Fruit fly (Drosophila melanogaster) whole organism, prepupa: ENCODE data around the gene Ork1.

ENCODE experiments used
- Blimp-1 ChIP-seq: fragments of 200-800 bp; sonication (Bioruptor generic); optimal IDR thresholded peaks from 3 replicates; lab custom pipeline; 2017; ENCODE audit warnings: missing biosample characterization, missing genetic modification characterization, mild to moderate bottlenecking, moderate library complexity, missing genetic modification reagents
- CG10669 ChIP-seq: fragments of 200-800 bp; sonication (Bioruptor generic); optimal IDR thresholded peaks from 3 replicates; lab custom pipeline; 2018; ENCODE audit warnings: missing biosample characterization, mild to moderate bottlenecking, missing genetic modification characterization, moderate library complexity
- CG11762 ChIP-seq: fragments of 200-800 bp; sonication (Bioruptor generic); optimal IDR thresholded peaks from 3 replicates; lab custom pipeline; 2016; ENCODE audit warnings: missing biosample characterization, missing genetic modification characterization; ENCODE audit not compliant: insufficient read depth
- CG15336 ChIP-seq: fragments of 200-800 bp; sonication (Bioruptor generic); IDR thresholded peaks from 2 replicates; pipeline ENCODE4 v1.3.6; 2022; ENCODE audit warnings: missing biosample characterization, missing genetic modification characterization
- CG1621 ChIP-seq: fragments of 200-800 bp; sonication (Bioruptor generic); optimal IDR thresholded peaks from 3 replicates; lab custom pipeline; 2018; ENCODE audit warnings: missing biosample characterization, mild to moderate bottlenecking, missing genetic modification characterization
- CG16779 ChIP-seq: fragments of 200-800 bp; sonication (Bioruptor generic); optimal IDR thresholded peaks from 3 replicates; lab custom pipeline; 2017; ENCODE audit warnings: missing biosample characterization, mild to moderate bottlenecking, missing genetic modification characterization
- CG32006 ChIP-seq: fragments of 200-800 bp; sonication (Bioruptor generic); optimal IDR thresholded peaks from 3 replicates; lab custom pipeline; 2017; ENCODE audit warnings: missing biosample characterization, mild to moderate bottlenecking, missing genetic modification characterization
- CG34406 ChIP-seq: fragments of 200-800 bp; sonication (Bioruptor generic); optimal IDR thresholded peaks from 3 replicates; lab custom pipeline; 2016; ENCODE audit warnings: missing biosample characterization, missing genetic modification characterization
- CG4318 ChIP-seq: fragments of 200-800 bp; sonication (Bioruptor generic); optimal IDR thresholded peaks from 3 replicates; lab custom pipeline; 2017; ENCODE audit warnings: missing biosample characterization, mild to moderate bottlenecking, missing genetic modification characterization
- CG6163 ChIP-seq: fragments of 200-800 bp; sonication (Bioruptor generic); IDR thresholded peaks from 3 replicates; pipeline ENCODE4 v1.3.6; 2022; ENCODE audit warnings: missing biosample characterization, missing genetic modification characterization
- CG6276 ChIP-seq: fragments of 200-800 bp; sonication (Bioruptor generic); optimal IDR thresholded peaks from 2 replicates; lab custom pipeline; 2017; ENCODE audit warnings: missing biosample characterization, mild to moderate bottlenecking, missing genetic modification characterization
- CG6792 ChIP-seq: fragments of 200-800 bp; sonication (Bioruptor generic); optimal IDR thresholded peaks from 3 replicates; lab custom pipeline; 2016; ENCODE audit warnings: missing biosample characterization, missing genetic modification characterization
- CG6808 ChIP-seq: fragments of 200-800 bp; sonication (Bioruptor generic); optimal IDR thresholded peaks from 3 replicates; lab custom pipeline; 2017; ENCODE audit warnings: missing biosample characterization, missing genetic modification characterization, mild to moderate bottlenecking, moderate library complexity, missing genetic modification reagents
- CG6854 ChIP-seq: fragments of 200-800 bp; sonication (Bioruptor generic); optimal IDR thresholded peaks from 2 replicates; lab custom pipeline; 2017; ENCODE audit warnings: missing biosample characterization, mild to moderate bottlenecking, missing genetic modification characterization
- CG7368 ChIP-seq: fragments of 200-800 bp; sonication (Bioruptor generic); optimal IDR thresholded peaks from 3 replicates; lab custom pipeline; 2016; ENCODE audit warnings: missing biosample characterization, missing genetic modification characterization
- CG8119 ChIP-seq: fragments of 200-800 bp; sonication (Bioruptor generic); IDR thresholded peaks from 3 replicates; pipeline ENCODE4 v1.3.6; 2022; ENCODE audit warnings: missing biosample characterization, missing genetic modification characterization
- CG8319 ChIP-seq: fragments of 200-800 bp; sonication (Bioruptor generic); optimal IDR thresholded peaks from 3 replicates; lab custom pipeline; 2016; ENCODE audit warnings: missing biosample characterization, missing genetic modification characterization
- CG8632 ChIP-seq: fragments of 200-800 bp; sonication (Bioruptor generic); optimal IDR thresholded peaks from 3 replicates; lab custom pipeline; 2016; ENCODE audit warnings: missing biosample characterization, missing genetic modification characterization
- CG9139 ChIP-seq: fragments of 200-800 bp; sonication (Bioruptor generic); optimal IDR thresholded peaks from 3 replicates; lab custom pipeline; 2017; ENCODE audit warnings: missing biosample characterization, mild to moderate bottlenecking, missing genetic modification characterization
- Eip78C ChIP-seq: fragments of 200-800 bp; sonication (Bioruptor generic); peaks from one replicate; lab custom pipeline; 2016; ENCODE audit warnings: missing biosample characterization, missing genetic modification characterization
- Eip93F ChIP-seq: fragments of 200-800 bp; sonication (Bioruptor generic); optimal IDR thresholded peaks from 2 replicates; lab custom pipeline; 2016; ENCODE audit warnings: missing biosample characterization, mild to moderate bottlenecking, missing genetic modification characterization
- Ets21C ChIP-seq: fragments of 200-800 bp; sonication (Bioruptor generic); optimal IDR thresholded peaks from 3 replicates; lab custom pipeline; 2016; ENCODE audit warnings: missing biosample characterization, missing genetic modification characterization
- Ets96B ChIP-seq: fragments of 200-800 bp; optimal IDR thresholded peaks from 2 replicates; lab custom pipeline; 2019; ENCODE audit warnings: missing biosample characterization, mild to moderate bottlenecking, missing genetic modification characterization, moderate library complexity
- Gug ChIP-seq: fragments of 200-800 bp; sonication (Bioruptor generic); IDR thresholded peaks from 2 replicates; pipeline ENCODE4 v1.3.6; 2022; ENCODE audit warnings: missing biosample characterization, missing genetic modification characterization
- Hr4 ChIP-seq: fragments of 200-800 bp; sonication (Bioruptor generic); optimal IDR thresholded peaks from 3 replicates; lab custom pipeline; 2016; ENCODE audit warnings: missing biosample characterization, missing genetic modification characterization
- Lpt ChIP-seq: fragments of 200-800 bp; sonication (Bioruptor generic); optimal IDR thresholded peaks from 3 replicates; lab custom pipeline; 2016; ENCODE audit warnings: missing biosample characterization, missing genetic modification characterization
- Met ChIP-seq: fragments of 200-800 bp; sonication (Bioruptor generic); optimal IDR thresholded peaks from 3 replicates; lab custom pipeline; 2016; ENCODE audit warnings: missing biosample characterization, missing genetic modification characterization
- OdsH ChIP-seq: fragments of 200-800 bp; sonication (Bioruptor generic); optimal IDR thresholded peaks from 3 replicates; lab custom pipeline; 2016; ENCODE audit warnings: missing biosample characterization, missing genetic modification characterization
- Smox ChIP-seq: fragments of 200-800 bp; sonication (Bioruptor generic); optimal IDR thresholded peaks from 3 replicates; lab custom pipeline; 2016; ENCODE audit warnings: missing biosample characterization, missing genetic modification characterization
- Sox102F ChIP-seq: fragments of 200-800 bp; sonication (Bioruptor generic); optimal IDR thresholded peaks from 2 replicates; lab custom pipeline; 2016; ENCODE audit warnings: missing biosample characterization, mild to moderate bottlenecking, missing genetic modification characterization
- Sox14 ChIP-seq: fragments of 200-800 bp; sonication (Bioruptor generic); optimal IDR thresholded peaks from 3 replicates; lab custom pipeline; 2016; ENCODE audit warnings: missing biosample characterization, missing genetic modification characterization
- Sox15 ChIP-seq: fragments of 200-800 bp; sonication (Bioruptor generic); optimal IDR thresholded peaks from 3 replicates; lab custom pipeline; 2016; ENCODE audit warnings: missing biosample characterization, missing genetic modification characterization
- achi ChIP-seq: fragments of 200-800 bp; sonication (Bioruptor generic); optimal IDR thresholded peaks from 3 replicates; lab custom pipeline; 2016; ENCODE audit warnings: missing biosample characterization, missing genetic modification characterization
- acj6 ChIP-seq: fragments of 200-800 bp; sonication (Bioruptor generic); optimal IDR thresholded peaks from 3 replicates; lab custom pipeline; 2016; ENCODE audit warnings: missing biosample characterization, missing genetic modification characterization
- cyc ChIP-seq: fragments of 200-800 bp; sonication (Bioruptor generic); optimal IDR thresholded peaks from 3 replicates; lab custom pipeline; 2016; ENCODE audit warnings: missing biosample characterization, missing genetic modification characterization
- dsx ChIP-seq: fragments of 200-800 bp; optimal IDR thresholded peaks from 3 replicates; lab custom pipeline; 2019; ENCODE audit warnings: missing biosample characterization, mild to moderate bottlenecking, missing genetic modification characterization, moderate library complexity; ENCODE audit not compliant: poor library complexity, severe bottlenecking
- eg ChIP-seq: fragments of 200-800 bp; sonication (Bioruptor generic); IDR thresholded peaks from 3 replicates; pipeline ENCODE4 v1.3.6; 2022; ENCODE audit warnings: missing biosample characterization, missing genetic modification characterization
- esn ChIP-seq: fragments of 200-800 bp; sonication (Bioruptor generic); optimal IDR thresholded peaks from 2 replicates; lab custom pipeline; 2016; ENCODE audit warnings: missing biosample characterization, mild to moderate bottlenecking, missing genetic modification characterization, moderate library complexity
- fd59A ChIP-seq: fragments of 200-800 bp; sonication (Bioruptor generic); optimal IDR thresholded peaks from 2 replicates; lab custom pipeline; 2017; ENCODE audit warnings: missing biosample characterization, mild to moderate bottlenecking, missing genetic modification characterization, missing genetic modification reagents
- fd85E ChIP-seq: fragments of 200-800 bp; sonication (Bioruptor generic); optimal IDR thresholded peaks from 3 replicates; lab custom pipeline; 2016; ENCODE audit warnings: missing biosample characterization, missing genetic modification characterization
- fkh ChIP-seq: fragments of 200-800 bp; sonication (Bioruptor generic); optimal IDR thresholded peaks from 3 replicates; lab custom pipeline; 2017; ENCODE audit warnings: missing biosample characterization, mild to moderate bottlenecking, missing genetic modification characterization, moderate library complexity
- lz ChIP-seq: fragments of 200-800 bp; sonication (Bioruptor generic); optimal IDR thresholded peaks from 3 replicates; lab custom pipeline; 2016; ENCODE audit warnings: missing biosample characterization, missing genetic modification characterization
- pdm3 ChIP-seq: fragments of 200-800 bp; sonication (Bioruptor generic); optimal IDR thresholded peaks from 3 replicates; lab custom pipeline; 2016; ENCODE audit warnings: missing biosample characterization, missing genetic modification characterization
- spab ChIP-seq: fragments of 200-800 bp; sonication (Bioruptor generic); optimal IDR thresholded peaks from 2 replicates; lab custom pipeline; 2017; ENCODE audit warnings: missing biosample characterization, mild to moderate bottlenecking, missing genetic modification characterization, missing genetic modification reagents
- ss ChIP-seq, 2 experiments: fragments of 200-800 bp; sonication (Bioruptor generic); optimal IDR thresholded peaks; 2 replicates in 1 of 2; 3 replicates in 1 of 2; lab custom pipeline; 2017 to 2018; ENCODE audit warnings: mild to moderate bottlenecking in 2 of 2, missing biosample characterization in 2 of 2, missing genetic modification characterization in 2 of 2, moderate library complexity in 1 of 2
- svp ChIP-seq: fragments of 200-800 bp; sonication (Bioruptor generic); peaks from one replicate; lab custom pipeline; 2016; ENCODE audit warnings: missing biosample characterization, missing genetic modification characterization
- topi ChIP-seq: fragments of 200-800 bp; sonication (Bioruptor generic); optimal IDR thresholded peaks from 3 replicates; lab custom pipeline; 2016; ENCODE audit warnings: missing biosample characterization, missing genetic modification characterization

Ork1 gene

dm6 chrX:10933776-10934175 lies 42.7 kb upstream of the Ork1 start (continued):
- TF ChIP-seq CG9139 (no peak), CG8632 (GFP tag; lab: Kevin White, UChicago) (no peak), CG15336 (peak; percentile 61), Ets21C (GFP tag; lab: Kevin White, UChicago) (no peak), fkh (GFP tag; lab: Kevin White, UChicago) (no peak), Ets96B (tag; lab: Kevin White, UChicago) (no peak), CG4318 (GFP tag; lab: Kevin White, UChicago) (peak; percentile 28), CG6792 (GFP tag; lab: Kevin White, UChicago) (peak; percentile 10), achi (GFP tag; lab: Kevin White, UChicago) (peak; percentile 23), CG8119 (GFP tag; lab: Robert Waterston, UW) (peak; percentile 63), Hr4 (GFP tag; lab: Kevin White, UChicago) (peak; percentile 78), CG6163 (GFP tag; lab: Robert Waterston, UW) (peak; percentile 72), cyc (GFP tag; lab: Kevin White, UChicago) (peak; percentile 20), svp (GFP tag; lab: Kevin White, UChicago) (peak; percentile 12), Smox (peak; percentile 22), CG16779 (tag; lab: Kevin White, UChicago) (no peak), pdm3 (peak; percentile 55), Sox14 (GFP tag; lab: Kevin White, UChicago) (peak; percentile 24), CG7368 (GFP tag; lab: Kevin White, UChicago) (peak; percentile 31), Sox102F (GFP tag; lab: Kevin White, UChicago) (no peak), Gug (GFP tag; lab: Robert Waterston, UW) (no peak), CG10669 (GFP tag; lab: Kevin White, UChicago) (no peak), CG6854 (no peak), fd59A (GFP tag; lab: Kevin White, UChicago) (no peak)

- TF ChIP-seq cyc (GFP tag; lab: Kevin White, UChicago) = no peak
- TF ChIP-seq dsx = peak; percentile 2
- peak; percentile 0 for TF ChIP-seq Met (GFP tag; lab: Kevin White, UChicago)
- TF ChIP-seq Eip93F = no peak
- TF ChIP-seq CG9139 = peak; percentile 62
- TF ChIP-seq CG15336 = no peak; the same call in 1 of the 2 replicates
- TF ChIP-seq CG16779 (tag; lab: Kevin White, UChicago) = peak; percentile 41
- TF ChIP-seq topi (GFP tag; lab: Kevin White, UChicago) = no peak
- TF ChIP-seq spab = peak; percentile 6
- TF ChIP-seq esn (GFP tag; lab: Kevin White, UChicago) = no peak
- TF ChIP-seq fd85E = no peak
- no peak for TF ChIP-seq Gug (GFP tag; lab: Robert Waterston, UW)
- peak; percentile 83 for TF ChIP-seq CG6854
- TF ChIP-seq pdm3 = no peak
- no peak for TF ChIP-seq lz
- TF ChIP-seq Ets96B (tag; lab: Kevin White, UChicago) = no peak
- TF ChIP-seq Sox102F (GFP tag; lab: Kevin White, UChicago) = peak; percentile 0
- no peak for TF ChIP-seq CG32006 (GFP tag; lab: Kevin White, UChicago)
- TF ChIP-seq fkh (GFP tag; lab: Kevin White, UChicago) = no peak
- peak; percentile 26 for TF ChIP-seq CG6276 (GFP tag; lab: Kevin White, UChicago)
- no peak for TF ChIP-seq Sox14 (GFP tag; lab: Kevin White, UChicago)
- TF ChIP-seq CG6163 (GFP tag; lab: Robert Waterston, UW) = peak; percentile 58; the same call in 2 of the 3 replicates
- TF ChIP-seq OdsH = no peak
- TF ChIP-seq acj6 (GFP tag; lab: Kevin White, UChicago) = no peak
- no peak for TF ChIP-seq CG34406 (GFP tag; lab: Kevin White, UChicago)
- peak; percentile 2 for TF ChIP-seq Lpt (GFP tag; lab: Kevin White, UChicago)
- peak; percentile 59 for TF ChIP-seq CG8119 (GFP tag; lab: Robert Waterston, UW)
- peak; percentile 31 for TF ChIP-seq CG1621 (tag; lab: Kevin White, UChicago)
- TF ChIP-seq achi (GFP tag; lab: Kevin White, UChicago) = peak; percentile 8
- peak; percentile 32 for TF ChIP-seq Blimp-1 (GFP tag; lab: Kevin White, UChicago)
- TF ChIP-seq CG8319 = no peak
- TF ChIP-seq CG6808 (GFP tag; lab: Kevin White, UChicago) = peak; percentile 62
- peak; percentile 63; the same call in 2 of the 3 replicates for TF ChIP-seq eg (GFP tag; lab: Robert Waterston, UW)
- TF ChIP-seq Eip78C = no peak
- TF ChIP-seq Sox15 (GFP tag; lab: Kevin White, UChicago) = no peak
- TF ChIP-seq svp (GFP tag; lab: Kevin White, UChicago) = peak; percentile 62
- TF ChIP-seq ss (GFP tag; optimal IDR thresholded peaks at IDR 0.05; lab: Kevin White, UChicago) = peak; percentile 49 to 91
- no peak for TF ChIP-seq CG11762 (GFP tag; lab: Kevin White, UChicago)
Observed at dm6 chrX:10932300-10932699, 41.2 kb upstream of the Ork1 start.
